Fruit fly (Drosophila melanogaster): ENCODE results near the gene Ufsp2.

The Ufsp2 gene

DNA sequence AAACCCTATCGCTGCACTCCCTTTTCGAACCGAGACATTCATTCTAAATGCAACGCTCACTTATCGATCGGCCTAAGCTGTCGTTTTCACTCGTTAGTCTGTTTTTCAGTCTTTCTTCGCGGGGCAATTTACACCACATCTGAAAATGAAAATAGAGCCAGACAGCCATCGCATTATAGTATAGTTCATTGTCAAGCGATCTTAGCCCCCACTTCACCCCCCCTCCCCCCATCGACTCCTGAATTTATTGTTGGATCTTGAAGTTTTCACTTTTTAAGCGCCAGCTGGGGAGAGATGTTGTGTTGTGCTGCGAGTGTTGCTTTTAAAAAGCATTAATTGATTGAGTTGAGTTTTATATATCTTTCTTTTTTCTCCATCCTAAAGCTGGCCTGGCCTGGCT is 22.8 kb downstream of the Ufsp2 start:
- TF ChIP-seq CG7101 (tag; optimal IDR thresholded peaks at IDR 0.05), result no peak
- TF ChIP-seq Hr96 (GFP tag; optimal IDR thresholded peaks at IDR 0.05), result no peak
- no peak for TF ChIP-seq Mnt (GFP tag; optimal IDR thresholded peaks at IDR 0.05)
- no peak for TF ChIP-seq bab1 (GFP tag; optimal IDR thresholded peaks at IDR 0.05)
- no peak for TF ChIP-seq cnc (optimal IDR thresholded peaks at IDR 0.05)
- no peak for TF ChIP-seq CG7045 (GFP tag; optimal IDR thresholded peaks at IDR 0.05)

DNA sequence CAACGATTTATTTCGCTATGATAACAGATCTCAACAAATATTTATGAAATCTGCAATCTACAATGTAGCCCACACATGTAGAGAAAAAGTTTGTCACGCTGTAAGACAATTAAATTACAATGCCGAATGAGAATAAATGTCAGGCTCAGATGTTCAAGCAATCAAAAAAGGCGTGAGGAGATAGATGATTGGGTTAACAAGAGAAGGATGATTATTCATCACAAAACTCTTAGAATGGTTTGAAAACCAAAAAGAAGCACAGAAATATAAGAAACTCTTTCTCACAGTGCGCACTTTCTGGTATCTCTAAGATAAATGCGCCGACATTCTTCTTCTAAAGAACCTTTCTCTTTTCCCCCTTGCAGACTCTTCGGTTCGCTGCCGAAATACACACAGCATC is 23.7 kb downstream of the Ufsp2 start:
- peak; percentile 31 for TF ChIP-seq kay (GFP tag; ENCODE audit: borderline replicate concordance)
- TF ChIP-seq Mnt (GFP tag; optimal IDR thresholded peaks at IDR 0.05), result no peak
- TF ChIP-seq cnc (optimal IDR thresholded peaks at IDR 0.05), result no peak

DNA sequence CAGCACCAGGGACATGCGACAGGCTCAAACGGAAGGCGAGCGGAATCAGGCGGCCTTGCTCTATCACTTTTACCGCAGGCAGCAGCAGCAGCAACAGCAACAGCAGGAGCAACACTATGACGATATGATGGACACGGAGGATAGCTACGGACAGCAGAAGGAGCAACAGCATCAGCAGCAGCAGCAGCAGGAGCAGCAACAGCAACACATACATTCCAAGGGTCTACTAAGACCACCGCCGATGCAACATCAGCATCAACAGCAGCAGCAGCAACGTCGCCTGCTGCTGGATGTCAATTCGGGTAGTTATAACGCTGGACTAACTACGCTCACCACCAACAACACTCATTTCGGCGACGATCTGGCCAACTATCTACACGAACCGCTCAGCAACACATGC is 28.6 kb downstream of the Ufsp2 start:
- TF ChIP-seq CG5204 (GFP tag; optimal IDR thresholded peaks at IDR 0.05), result no peak
- TF ChIP-seq CG14711 (tag; optimal IDR thresholded peaks at IDR 0.05), result no peak
- TF ChIP-seq Crg-1 (GFP tag; optimal IDR thresholded peaks at IDR 0.05), result no peak
- TF ChIP-seq CG7101 (tag; optimal IDR thresholded peaks at IDR 0.05), result no peak

DNA sequence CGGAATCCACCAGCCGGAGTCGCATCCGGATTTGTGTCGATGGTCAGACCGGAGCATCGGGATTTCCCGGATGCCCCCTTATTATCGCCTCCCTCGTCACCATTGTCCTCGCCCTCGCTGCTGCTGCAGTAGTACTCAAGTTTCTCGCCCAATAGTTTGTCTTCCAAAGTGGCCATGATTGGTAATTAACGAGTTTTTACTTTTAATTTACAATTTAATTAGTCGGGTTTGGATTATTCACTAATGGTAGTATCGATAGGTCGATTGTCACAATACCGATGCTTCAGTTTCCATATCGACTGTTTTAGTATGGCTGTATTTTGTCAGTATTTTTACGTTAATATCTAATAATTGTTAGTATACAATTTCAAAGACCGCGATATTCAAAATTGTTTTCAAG is 33.7 kb downstream of the Ufsp2 start, which contains the start of gene CG7650:
Gene CG7650, minus strand, starts transcription at position 278 of the 400 bp plus-strand sequence.
- no peak for TF ChIP-seq CG12768 (GFP tag; optimal IDR thresholded peaks at IDR 0.05)
- no peak for TF ChIP-seq Crg-1 (GFP tag; optimal IDR thresholded peaks at IDR 0.05)
- no peak for TF ChIP-seq kay (GFP tag; ENCODE audit: borderline replicate concordance)
- TF ChIP-seq bab1 (GFP tag; optimal IDR thresholded peaks at IDR 0.05), result peak; percentile 59
- no peak for TF ChIP-seq CG7045 (GFP tag; optimal IDR thresholded peaks at IDR 0.05)

DNA sequence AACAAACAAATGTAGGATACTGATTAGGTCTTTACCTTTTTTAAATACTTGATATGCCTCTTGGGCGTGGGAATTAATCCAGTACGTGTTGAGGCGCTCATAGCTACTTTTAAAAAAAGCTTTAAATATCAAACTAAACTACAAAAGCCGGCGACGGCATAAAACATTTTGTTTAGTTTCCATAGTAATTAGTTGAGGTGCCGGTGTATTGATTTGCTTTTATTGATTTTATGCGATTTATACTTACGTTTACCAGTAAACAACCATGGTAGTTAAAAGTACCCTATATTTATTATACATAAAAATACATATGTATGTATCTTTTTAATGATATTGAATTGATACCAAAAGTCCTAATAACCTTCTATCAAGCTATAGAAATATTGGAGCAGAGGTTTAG is 36.4 kb downstream of the Ufsp2 start, which contains the start of gene CG13449:
Gene CG13449, minus strand, starts transcription at position 101 of the 400 bp plus-strand sequence.
- TF ChIP-seq ovo (GFP tag; optimal IDR thresholded peaks at IDR 0.05), result no peak
- no peak for TF ChIP-seq CG7045 (GFP tag; optimal IDR thresholded peaks at IDR 0.05)
- TF ChIP-seq pad (GFP tag; optimal IDR thresholded peaks at IDR 0.05), result no peak
- TF ChIP-seq CG33017 (tag; optimal IDR thresholded peaks at IDR 0.05), result no peak
- TF ChIP-seq Hr96 (GFP tag; optimal IDR thresholded peaks at IDR 0.05), result no peak
- TF ChIP-seq Crg-1 (GFP tag; optimal IDR thresholded peaks at IDR 0.05), result no peak
- no peak for TF ChIP-seq bab1 (GFP tag; optimal IDR thresholded peaks at IDR 0.05)
- TF ChIP-seq cic (GFP tag; optimal IDR thresholded peaks at IDR 0.05), result no peak
- TF ChIP-seq CG7101 (tag; optimal IDR thresholded peaks at IDR 0.05), result no peak
- no peak for TF ChIP-seq toe (GFP tag; optimal IDR thresholded peaks at IDR 0.05)

DNA sequence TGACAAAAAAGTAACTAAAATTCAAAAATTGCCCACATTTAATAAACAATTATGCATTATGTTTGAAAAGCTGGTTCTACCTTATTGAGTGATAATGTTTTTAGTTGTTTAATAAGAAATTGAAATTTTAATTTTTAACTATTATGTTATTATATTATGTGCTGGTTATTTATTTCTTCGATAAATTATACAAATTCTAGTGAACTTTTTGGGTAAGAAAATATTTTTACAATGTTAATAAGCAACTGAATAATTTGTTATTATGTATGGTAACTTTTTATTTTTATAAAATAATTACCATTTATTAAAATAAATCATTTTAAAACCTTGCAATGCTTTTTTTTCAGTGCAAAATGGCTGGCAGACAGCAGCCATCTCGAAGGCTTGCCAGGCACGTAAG is 40.1 kb downstream of the Ufsp2 start:
- TF ChIP-seq CG33017 (tag; optimal IDR thresholded peaks at IDR 0.05), result no peak
- TF ChIP-seq CG1620 (GFP tag; optimal IDR thresholded peaks at IDR 0.05), result no peak
- TF ChIP-seq Hr96 (GFP tag; optimal IDR thresholded peaks at IDR 0.05), result no peak
- no peak for TF ChIP-seq toe (GFP tag; optimal IDR thresholded peaks at IDR 0.05)
- TF ChIP-seq CG14711 (tag; optimal IDR thresholded peaks at IDR 0.05), result no peak
- TF ChIP-seq Mnt (GFP tag; optimal IDR thresholded peaks at IDR 0.05), result no peak
- TF ChIP-seq Crg-1 (GFP tag; optimal IDR thresholded peaks at IDR 0.05), result no peak
- TF ChIP-seq kay (GFP tag; ENCODE audit: borderline replicate concordance), result no peak
- no peak for TF ChIP-seq ovo (GFP tag; optimal IDR thresholded peaks at IDR 0.05)
- TF ChIP-seq CG12768 (GFP tag; optimal IDR thresholded peaks at IDR 0.05), result no peak

DNA sequence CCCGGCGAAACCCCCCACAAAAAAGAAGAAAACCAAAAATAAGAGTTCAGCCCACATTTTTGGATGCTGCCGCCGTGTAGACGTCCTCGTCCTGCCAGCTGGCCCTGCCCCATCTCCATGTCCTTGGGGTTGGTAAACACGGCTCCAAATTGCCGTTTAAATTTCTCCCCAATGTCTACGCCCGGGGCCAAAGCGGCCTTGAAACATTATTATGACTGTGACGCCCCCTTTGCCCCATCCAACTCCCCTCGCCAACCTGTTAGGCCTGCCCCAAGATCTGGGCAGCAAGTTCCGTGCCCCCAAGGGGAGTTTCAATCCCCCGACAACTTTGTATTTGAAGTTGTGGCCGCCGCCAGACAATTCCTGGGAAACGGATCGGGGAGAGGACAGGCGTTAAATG is 40.5 kb downstream of the Ufsp2 start:
- no peak for TF ChIP-seq CG33017 (tag; optimal IDR thresholded peaks at IDR 0.05)
- TF ChIP-seq Mnt (GFP tag; optimal IDR thresholded peaks at IDR 0.05), result no peak
- no peak for TF ChIP-seq Clk (GFP tag; optimal IDR thresholded peaks at IDR 0.05)
- no peak for TF ChIP-seq ovo (GFP tag; optimal IDR thresholded peaks at IDR 0.05)
- no peak for TF ChIP-seq CG7045 (GFP tag; optimal IDR thresholded peaks at IDR 0.05)

DNA sequence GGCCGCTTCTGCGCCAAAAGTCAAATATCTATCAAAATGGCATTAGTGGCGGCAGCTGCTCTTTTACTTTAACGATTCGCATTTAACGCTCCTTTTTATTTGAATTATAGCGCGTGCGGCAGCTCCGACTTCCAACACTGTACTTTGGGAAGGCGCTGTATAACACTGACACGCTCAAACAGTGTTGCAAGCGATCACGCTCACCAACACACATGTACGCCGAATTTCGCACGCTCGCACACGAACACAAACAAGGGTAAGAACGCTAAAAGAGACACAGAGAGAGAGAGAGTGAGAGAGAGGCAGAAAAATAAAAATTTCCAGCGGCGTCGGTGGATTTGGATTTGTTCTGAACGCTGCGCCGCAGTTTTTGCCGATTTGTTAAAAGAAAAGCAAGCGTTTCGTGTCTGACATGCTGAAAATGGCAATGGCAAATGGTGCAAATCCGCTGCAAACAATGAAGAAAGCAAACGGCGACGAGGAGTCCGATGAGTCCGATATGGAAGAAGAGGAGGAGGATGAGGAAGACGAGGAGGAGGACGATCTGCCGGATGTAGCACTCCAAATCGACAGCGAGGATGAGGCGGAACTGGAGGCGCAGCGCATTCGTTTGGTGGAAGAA is 43.4 kb downstream of the Ufsp2 start, which contains the start of gene Phs:
Gene Phs, plus strand, starts transcription at position 276 of the 622 bp plus-strand sequence.
- TF ChIP-seq CG5204 (GFP tag; optimal IDR thresholded peaks at IDR 0.05), result peak; percentile 81
- peak; percentile 86 for TF ChIP-seq Mnt (GFP tag; optimal IDR thresholded peaks at IDR 0.05)
- TF ChIP-seq cnc (optimal IDR thresholded peaks at IDR 0.05), result no peak
- peak; percentile 67 for TF ChIP-seq CG33017 (tag; optimal IDR thresholded peaks at IDR 0.05)
- peak; percentile 77 for TF ChIP-seq tj (GFP tag; optimal IDR thresholded peaks at IDR 0.05)
- peak; percentile 86 for TF ChIP-seq CG12768 (GFP tag; optimal IDR thresholded peaks at IDR 0.05)
- TF ChIP-seq CG7045 (GFP tag; optimal IDR thresholded peaks at IDR 0.05), result peak; percentile 77
- peak; percentile 90 for TF ChIP-seq pad (GFP tag; optimal IDR thresholded peaks at IDR 0.05)
- peak; percentile 53 for TF ChIP-seq cic (GFP tag; optimal IDR thresholded peaks at IDR 0.05)
- TF ChIP-seq CG1620 (GFP tag; optimal IDR thresholded peaks at IDR 0.05), result peak; percentile 97
- TF ChIP-seq Hr96 (GFP tag; optimal IDR thresholded peaks at IDR 0.05), result peak; percentile 84
- peak; percentile 82 for TF ChIP-seq Clk (GFP tag; optimal IDR thresholded peaks at IDR 0.05)
- TF ChIP-seq toe (GFP tag; optimal IDR thresholded peaks at IDR 0.05), result peak; percentile 82
- peak; percentile 97 for TF ChIP-seq Crg-1 (GFP tag; optimal IDR thresholded peaks at IDR 0.05)
- peak; percentile 20 for TF ChIP-seq bab1 (GFP tag; optimal IDR thresholded peaks at IDR 0.05)
- TF ChIP-seq kay (GFP tag; ENCODE audit: borderline replicate concordance), result no peak
- peak; percentile 85 for TF ChIP-seq CG7101 (tag; optimal IDR thresholded peaks at IDR 0.05)
- peak; percentile 69 for TF ChIP-seq CG14711 (tag; optimal IDR thresholded peaks at IDR 0.05)
- peak; percentile 52 for TF ChIP-seq CG11617 (GFP tag; optimal IDR thresholded peaks at IDR 0.05)
- TF ChIP-seq ovo (GFP tag; optimal IDR thresholded peaks at IDR 0.05), result peak; percentile 73

Measured in whole organism, adult.